Fruit fly (Drosophila melanogaster): ENCODE results near the gene Zdhhc8.

DNA sequence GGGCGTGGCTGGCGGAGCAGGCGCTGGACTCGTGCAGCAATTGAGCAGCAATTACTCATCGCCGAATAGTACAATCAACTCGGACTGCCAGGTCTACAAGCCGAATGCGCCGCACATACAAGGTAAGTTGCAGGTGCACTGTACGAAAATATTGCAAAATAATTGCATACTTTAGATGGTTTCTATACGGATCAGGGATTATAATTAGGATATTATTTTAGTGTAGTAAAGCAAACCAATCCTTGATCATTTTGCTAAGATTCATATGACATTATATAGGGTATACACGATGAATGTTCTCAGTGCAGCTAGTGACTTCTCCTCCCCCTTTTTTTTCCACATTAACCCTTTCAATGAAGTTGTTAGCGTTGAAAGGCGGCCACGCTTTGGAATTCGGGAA lies 60.5 kb downstream of the Zdhhc8 start:
- TF ChIP-seq CG8478 (optimal IDR thresholded peaks at IDR 0.05) = no peak
- TF ChIP-seq CTCF (optimal IDR thresholded peaks at IDR 0.05) = no peak
